Worm (Caenorhabditis elegans) whole organism, L4 larva: ENCODE results near the gene clec-207.
A peak's percentile ranks its signal among the peaks of the same experiment; 100 is the strongest.

Source experiments
- F26F4.8 ChIP-seq: fragments of 200-800 bp; sonication (Bioruptor generic); conservative IDR thresholded peaks from 2 replicates; pipeline ENCODE4 v1.3.6; 2022; ENCODE audit warnings: missing genetic modification characterization, missing compliant biosample characterization
- F37D6.2 ChIP-seq: sonication (generic microtip); optimal IDR thresholded peaks from 2 replicates; lab custom pipeline; 2016; ENCODE audit warnings: mild to moderate bottlenecking, missing genetic modification characterization, missing compliant biosample characterization
- T26A8.4 ChIP-seq: fragments of 200-800 bp; sonication (Bioruptor generic); IDR thresholded peaks from 2 replicates; pipeline ENCODE4 v1.3.6; 2022; ENCODE audit warnings: missing genetic modification characterization, missing compliant biosample characterization
- Y75B8A.6 ChIP-seq: fragments of 200-800 bp; sonication (Bioruptor generic); IDR thresholded peaks from 2 replicates; pipeline ENCODE4 v1.3.6; 2022; ENCODE audit warnings: missing genetic modification reagents, missing genetic modification characterization, missing compliant biosample characterization
- ZK337.2 ChIP-seq: fragments of 200-800 bp; sonication (Bioruptor generic); IDR thresholded peaks from 2 replicates; pipeline ENCODE4 v1.3.6; 2022; ENCODE audit warnings: missing genetic modification reagents, missing genetic modification characterization, missing compliant biosample characterization
- aha-1 ChIP-seq: fragments of 150-350 bp; peaks from one replicate; lab custom pipeline; 2014; ENCODE audit warnings: missing biosample characterization, missing genetic modification characterization
- arid-1 ChIP-seq: fragments of 200-800 bp; sonication (Bioruptor generic); conservative IDR thresholded peaks from 2 replicates; pipeline ENCODE4 v1.3.6; 2022; ENCODE audit warnings: missing genetic modification reagents, missing genetic modification characterization, missing compliant biosample characterization
- attf-4 ChIP-seq: sonication (generic microtip); optimal IDR thresholded peaks from 3 replicates; lab custom pipeline; 2017; ENCODE audit warnings: missing biosample characterization, missing genetic modification characterization
- ceh-62 ChIP-seq: sonication (generic microtip); optimal IDR thresholded peaks from 2 replicates; lab custom pipeline; 2017; ENCODE audit warnings: missing biosample characterization, missing genetic modification characterization
- cey-2 ChIP-seq: sonication (generic microtip); optimal IDR thresholded peaks from 3 replicates; lab custom pipeline; 2017; ENCODE audit warnings: missing genetic modification characterization, mild to moderate bottlenecking, missing compliant biosample characterization, antibody characterized with exemption, borderline replicate concordance; ENCODE audit not compliant: insufficient read depth
- daf-16 ChIP-seq, 3 experiments: sonication (generic microtip); optimal IDR thresholded peaks; 2 replicates each; lab custom pipeline; 2016 to 2017; ENCODE audit warnings: missing genetic modification characterization in 3 of 3, missing genetic modification reagents in 3 of 3, mild to moderate bottlenecking in 2 of 3, missing compliant biosample characterization in 2 of 3, missing biosample characterization in 1 of 3, moderate library complexity in 1 of 3
- daf-19 ChIP-seq: fragments of 200-800 bp; sonication (Bioruptor generic); conservative IDR thresholded peaks from 2 replicates; pipeline ENCODE4 v1.3.6; 2022; ENCODE audit warnings: missing genetic modification characterization, missing compliant biosample characterization
- dmd-9 ChIP-seq: fragments of 200-800 bp; sonication (Bioruptor generic); IDR thresholded peaks from 2 replicates; pipeline ENCODE4 v1.3.6; 2022; ENCODE audit warnings: missing genetic modification reagents, missing genetic modification characterization, missing compliant biosample characterization
- dpl-1 ChIP-seq: fragments of 150-350 bp; optimal IDR thresholded peaks from 2 replicates; lab custom pipeline; 2014; ENCODE audit warnings: missing biosample characterization, missing genetic modification reagents, missing genetic modification characterization
- dve-1 ChIP-seq: sonication (generic microtip); optimal IDR thresholded peaks from 2 replicates; lab custom pipeline; 2017; ENCODE audit warnings: antibody characterized with exemption, mild to moderate bottlenecking, missing genetic modification characterization, missing compliant biosample characterization; ENCODE audit not compliant: insufficient read depth
- egl-43 ChIP-seq: fragments of 200-800 bp; sonication (Bioruptor generic); IDR thresholded peaks from 2 replicates; pipeline ENCODE4 v1.3.6; 2022; ENCODE audit warnings: missing genetic modification reagents, missing genetic modification characterization, missing compliant biosample characterization
- hlh-11 ChIP-seq: fragments of 200-800 bp; sonication (Bioruptor generic); optimal IDR thresholded peaks from 2 replicates; lab custom pipeline; 2018; ENCODE audit warnings: mild to moderate bottlenecking, missing genetic modification characterization, missing compliant biosample characterization
- lim-7 ChIP-seq: fragments of 200-800 bp; sonication (Bioruptor generic); IDR thresholded peaks from 2 replicates; pipeline ENCODE4 v1.3.6; 2022; ENCODE audit warnings: missing genetic modification characterization, missing compliant biosample characterization
- lin-1 ChIP-seq: fragments of 200-800 bp; sonication (Bioruptor generic); IDR thresholded peaks from 2 replicates; pipeline ENCODE4 v1.3.6; 2022; ENCODE audit warnings: missing genetic modification reagents, missing genetic modification characterization, missing compliant biosample characterization
- lir-3 ChIP-seq: sonication (generic microtip); optimal IDR thresholded peaks from 2 replicates; lab custom pipeline; 2016; ENCODE audit warnings: mild to moderate bottlenecking, missing genetic modification characterization, missing compliant biosample characterization
- lsy-2 ChIP-seq, 2 experiments: fragments of 150-350 bp in 1 of 2; sonication (generic microtip) in 1 of 2; optimal IDR thresholded peaks; 2 replicates each; lab custom pipeline; 2014 to 2017; ENCODE audit warnings: missing biosample characterization in 2 of 2, missing genetic modification characterization in 2 of 2
- madf-5 ChIP-seq, 2 experiments: fragments of 200-800 bp; sonication (Bioruptor generic); IDR thresholded peaks; 2 replicates each; pipeline ENCODE4 v1.3.6; 2022; ENCODE audit warnings: missing compliant biosample characterization in 2 of 2, missing genetic modification characterization in 2 of 2
- nhr-237 ChIP-seq: sonication (generic microtip); optimal IDR thresholded peaks from 2 replicates; lab custom pipeline; 2017; ENCODE audit warnings: missing biosample characterization, missing genetic modification characterization
- nhr-41 ChIP-seq: fragments of 200-800 bp; sonication (Bioruptor generic); IDR thresholded peaks from 2 replicates; pipeline ENCODE4 v1.3.6; 2022; ENCODE audit warnings: missing genetic modification reagents, missing genetic modification characterization, missing compliant biosample characterization
- nhr-6 ChIP-seq: fragments of 150-350 bp; optimal IDR thresholded peaks from 2 replicates; lab custom pipeline; 2014; ENCODE audit warnings: missing biosample characterization, missing genetic modification characterization
- sdz-12 ChIP-seq: fragments of 200-800 bp; sonication (Bioruptor generic); optimal IDR thresholded peaks from 2 replicates; lab custom pipeline; 2018; ENCODE audit warnings: mild to moderate bottlenecking, missing genetic modification characterization, missing compliant biosample characterization
- set-16 ChIP-seq: fragments of 200-800 bp; sonication (Bioruptor generic); IDR thresholded peaks from 2 replicates; pipeline ENCODE4 v1.3.6; 2022; ENCODE audit warnings: missing genetic modification reagents, missing genetic modification characterization, missing compliant biosample characterization
- tra-1 ChIP-seq: fragments of 200-800 bp; sonication (Bioruptor generic); IDR thresholded peaks from 2 replicates; pipeline ENCODE4 v1.3.6; 2022; ENCODE audit warnings: missing genetic modification reagents, missing genetic modification characterization, missing compliant biosample characterization
- unc-130 ChIP-seq: sonication (generic microtip); optimal IDR thresholded peaks from 2 replicates; lab custom pipeline; 2016; ENCODE audit warnings: missing genetic modification reagents, missing genetic modification characterization, missing compliant biosample characterization
- unc-39 ChIP-seq: sonication (generic microtip); optimal IDR thresholded peaks from 2 replicates; lab custom pipeline; 2017; ENCODE audit warnings: missing biosample characterization, missing genetic modification characterization
- unc-62 ChIP-seq, 3 experiments: fragments of 150-350 bp in 1 of 3; sonication (generic microtip); optimal IDR thresholded peaks in 2 of 3; peaks in 1 of 3; 1 replicate in 1 of 3; 2 replicates in 2 of 3; lab custom pipeline; 2014 to 2017; ENCODE audit warnings: missing biosample characterization in 3 of 3, missing genetic modification characterization in 3 of 3, missing genetic modification reagents in 3 of 3, missing genotype in 1 of 3
- zag-1 ChIP-seq: fragments of 150-350 bp; optimal IDR thresholded peaks from 2 replicates; lab custom pipeline; 2014; ENCODE audit warnings: missing biosample characterization, missing genetic modification characterization
- zfp-3 ChIP-seq: fragments of 200-800 bp; sonication (Bioruptor generic); conservative IDR thresholded peaks from 2 replicates; pipeline ENCODE4 v1.3.6; 2022; ENCODE audit warnings: missing genetic modification reagents, missing genetic modification characterization, missing compliant biosample characterization
- ztf-7 ChIP-seq: fragments of 150-350 bp; optimal IDR thresholded peaks from 2 replicates; lab custom pipeline; 2014; ENCODE audit warnings: missing biosample characterization, missing genetic modification characterization

The clec-207 gene

ce11 chrV:2076043-2076442, 19.8 kb upstream of the clec-207 start (continued):
- TF ChIP-seq lsy-2 (tag; optimal IDR thresholded peaks at IDR 0.05; lab: Kevin White, UChicago) = no peak
- TF ChIP-seq unc-62 (GFP tag; optimal IDR thresholded peaks at IDR 0.05 in 1 of 2; lab: Kevin White, UChicago) = no peak
- TF ChIP-seq unc-62 (tag; optimal IDR thresholded peaks at IDR 0.05; lab: Kevin White, UChicago) = no peak
- TF ChIP-seq nhr-41 (GFP tag; lab: Robert Waterston, UW) = no peak
- no peak for TF ChIP-seq lim-7 (GFP tag; lab: Robert Waterston, UW)
- TF ChIP-seq ztf-7 (tag; lab: Kevin White, UChicago) = no peak
- no peak for TF ChIP-seq T26A8.4
- TF ChIP-seq cey-2 (tag; lab: Kevin White, UChicago) = no peak
- no peak for TF ChIP-seq egl-43 (GFP tag; lab: Robert Waterston, UW)
- TF ChIP-seq unc-130 = no peak

ce11 chrV:2081269-2081668, 14.6 kb upstream of the clec-207 start:
- TF ChIP-seq arid-1 (GFP tag; lab: Robert Waterston, UW) = no peak
- no peak for TF ChIP-seq F26F4.8 (GFP tag; lab: Robert Waterston, UW)
- peak; percentile 68 for TF ChIP-seq aha-1
- no peak for TF ChIP-seq zfp-3 (GFP tag; lab: Robert Waterston, UW)
- TF ChIP-seq Y75B8A.6 (GFP tag; lab: Robert Waterston, UW) = no peak
- no peak for TF ChIP-seq lin-1 (GFP tag; lab: Robert Waterston, UW)
- TF ChIP-seq unc-62 (GFP tag; optimal IDR thresholded peaks at IDR 0.05 in 1 of 2; lab: Kevin White, UChicago) = no peak
- no peak for TF ChIP-seq unc-62 (tag; optimal IDR thresholded peaks at IDR 0.05; lab: Kevin White, UChicago)
- TF ChIP-seq F37D6.2 (tag; lab: Kevin White, UChicago) = no peak
- TF ChIP-seq hlh-11 (tag; lab: Kevin White, UChicago) = no peak

ce11 chrV:2081894-2082293, 14.0 kb upstream of the clec-207 start:
- TF ChIP-seq ZK337.2 (GFP tag; lab: Robert Waterston, UW) = no peak
- TF ChIP-seq dmd-9 (GFP tag; lab: Robert Waterston, UW) = no peak
- TF ChIP-seq nhr-237 = no peak
- no peak for TF ChIP-seq daf-19 (GFP tag; lab: Robert Waterston, UW)
- no peak for TF ChIP-seq lir-3 (tag; lab: Kevin White, UChicago)
- no peak for TF ChIP-seq sdz-12 (GFP tag; lab: Kevin White, UChicago)
- no peak for TF ChIP-seq tra-1 (GFP tag; lab: Robert Waterston, UW)
- TF ChIP-seq dpl-1 (GFP tag; lab: Kevin White, UChicago) = no peak
- no peak for TF ChIP-seq madf-5 (GFP tag; IDR thresholded peaks at IDR 0.05; lab: Robert Waterston, UW)
- no peak for TF ChIP-seq ceh-62 (tag; lab: Kevin White, UChicago)
- no peak for TF ChIP-seq cey-2 (tag; lab: Kevin White, UChicago)
- TF ChIP-seq unc-39 (tag; lab: Kevin White, UChicago) = no peak
- no peak for TF ChIP-seq attf-4 (tag; lab: Kevin White, UChicago)
- TF ChIP-seq daf-16 (GFP tag; optimal IDR thresholded peaks at IDR 0.05; lab: Kevin White, UChicago) = no peak
- no peak for TF ChIP-seq daf-16 (tag; optimal IDR thresholded peaks at IDR 0.05; lab: Kevin White, UChicago)
- no peak for TF ChIP-seq nhr-6 (tag; lab: Kevin White, UChicago)
- TF ChIP-seq dve-1 (tag; lab: Kevin White, UChicago) = no peak
- TF ChIP-seq zag-1 (tag; lab: Kevin White, UChicago) = no peak

ce11 chrV:2083869-2084268, 12.0 kb upstream of the clec-207 start:
- TF ChIP-seq aha-1 = peak; percentile 93
- no peak for TF ChIP-seq attf-4 (tag; lab: Kevin White, UChicago)
- peak; percentile 48; the same call in 1 of the 2 replicates for TF ChIP-seq set-16
